Worm (Caenorhabditis elegans) whole organism, L4 larva: Measurements from ENCODE around the gene F13B6.2.

Experiments used
- D1046.2 ChIP-seq: fragments of 200-800 bp; sonication (Bioruptor generic); IDR thresholded peaks from 2 replicates; pipeline ENCODE4 v1.3.6; 2022; ENCODE audit warnings: missing genetic modification characterization, missing compliant biosample characterization
- F10B5.3 ChIP-seq: sonication (generic microtip); optimal IDR thresholded peaks from 2 replicates; lab custom pipeline; 2016; ENCODE audit warnings: mild to moderate bottlenecking, missing genetic modification characterization, missing compliant biosample characterization
- F26F4.8 ChIP-seq: fragments of 200-800 bp; sonication (Bioruptor generic); conservative IDR thresholded peaks from 2 replicates; pipeline ENCODE4 v1.3.6; 2022; ENCODE audit warnings: missing genetic modification characterization, missing compliant biosample characterization
- T20F7.1 ChIP-seq: fragments of 200-800 bp; sonication (Bioruptor generic); optimal IDR thresholded peaks from 2 replicates; lab custom pipeline; 2018; ENCODE audit warnings: mild to moderate bottlenecking, missing genetic modification characterization, missing compliant biosample characterization
- T26A8.4 ChIP-seq: fragments of 200-800 bp; sonication (Bioruptor generic); IDR thresholded peaks from 2 replicates; pipeline ENCODE4 v1.3.6; 2022; ENCODE audit warnings: missing genetic modification characterization, missing compliant biosample characterization
- Y105C5A.15 ChIP-seq: fragments of 200-800 bp; sonication (Bioruptor generic); IDR thresholded peaks from 2 replicates; pipeline ENCODE4 v1.3.6; 2022; ENCODE audit warnings: missing genetic modification characterization, missing compliant biosample characterization
- Y48G9A.11 ChIP-seq: fragments of 200-800 bp; sonication (Bioruptor generic); IDR thresholded peaks from 2 replicates; pipeline ENCODE4 v1.3.6; 2022; ENCODE audit warnings: missing genetic modification reagents, missing genetic modification characterization, missing compliant biosample characterization
- Y5F2A.4 ChIP-seq: fragments of 200-800 bp; sonication (Bioruptor generic); optimal IDR thresholded peaks from 2 replicates; lab custom pipeline; 2018; ENCODE audit warnings: mild to moderate bottlenecking, missing genetic modification characterization, missing compliant biosample characterization
- Y75B8A.6 ChIP-seq: fragments of 200-800 bp; sonication (Bioruptor generic); IDR thresholded peaks from 2 replicates; pipeline ENCODE4 v1.3.6; 2022; ENCODE audit warnings: missing genetic modification reagents, missing genetic modification characterization, missing compliant biosample characterization
- ZK337.2 ChIP-seq: fragments of 200-800 bp; sonication (Bioruptor generic); IDR thresholded peaks from 2 replicates; pipeline ENCODE4 v1.3.6; 2022; ENCODE audit warnings: missing genetic modification reagents, missing genetic modification characterization, missing compliant biosample characterization
- ama-1 ChIP-seq: fragments of 150-350 bp; optimal IDR thresholded peaks from 2 replicates; lab custom pipeline; 2014; ENCODE audit warnings: inconsistent platforms, mixed read lengths
- arid-1 ChIP-seq: fragments of 200-800 bp; sonication (Bioruptor generic); conservative IDR thresholded peaks from 2 replicates; pipeline ENCODE4 v1.3.6; 2022; ENCODE audit warnings: missing genetic modification reagents, missing genetic modification characterization, missing compliant biosample characterization
- attf-4 ChIP-seq: sonication (generic microtip); optimal IDR thresholded peaks from 3 replicates; lab custom pipeline; 2017; ENCODE audit warnings: missing biosample characterization, missing genetic modification characterization
- ceh-20 ChIP-seq: fragments of 200-800 bp; sonication (Bioruptor generic); IDR thresholded peaks from 2 replicates; pipeline ENCODE4 v1.3.6; 2022; ENCODE audit warnings: missing genetic modification reagents, missing genetic modification characterization, missing compliant biosample characterization
- ceh-28 ChIP-seq: fragments of 150-350 bp; optimal IDR thresholded peaks from 2 replicates; lab custom pipeline; 2014; ENCODE audit warnings: missing biosample characterization, missing genetic modification reagents, missing genetic modification characterization
- ceh-44 ChIP-seq: fragments of 200-800 bp; sonication (Bioruptor generic); IDR thresholded peaks from 2 replicates; pipeline ENCODE4 v1.3.6; 2022; ENCODE audit warnings: missing genetic modification reagents, missing genetic modification characterization, missing compliant biosample characterization
- ceh-82 ChIP-seq: sonication (generic microtip); optimal IDR thresholded peaks from 2 replicates; lab custom pipeline; 2017; ENCODE audit warnings: missing biosample characterization, missing genetic modification characterization
- ctbp-1 ChIP-seq: fragments of 200-800 bp; sonication (Bioruptor generic); IDR thresholded peaks from 2 replicates; pipeline ENCODE4 v1.3.6; 2022; ENCODE audit warnings: missing genetic modification reagents, missing genetic modification characterization, missing compliant biosample characterization
- daf-12 ChIP-seq: fragments of 150-350 bp; optimal IDR thresholded peaks from 2 replicates; lab custom pipeline; 2014; ENCODE audit warnings: missing biosample characterization, missing genetic modification reagents, missing genetic modification characterization
- daf-16 ChIP-seq, 3 experiments: sonication (generic microtip); optimal IDR thresholded peaks; 2 replicates each; lab custom pipeline; 2016 to 2017; ENCODE audit warnings: missing genetic modification characterization in 3 of 3, missing genetic modification reagents in 3 of 3, mild to moderate bottlenecking in 2 of 3, missing compliant biosample characterization in 2 of 3, missing biosample characterization in 1 of 3, moderate library complexity in 1 of 3
- daf-19 ChIP-seq: fragments of 200-800 bp; sonication (Bioruptor generic); conservative IDR thresholded peaks from 2 replicates; pipeline ENCODE4 v1.3.6; 2022; ENCODE audit warnings: missing genetic modification characterization, missing compliant biosample characterization
- dpl-1 ChIP-seq: fragments of 150-350 bp; optimal IDR thresholded peaks from 2 replicates; lab custom pipeline; 2014; ENCODE audit warnings: missing biosample characterization, missing genetic modification reagents, missing genetic modification characterization
- duxl-1 ChIP-seq: sonication (generic microtip); optimal IDR thresholded peaks from 2 replicates; lab custom pipeline; 2016; ENCODE audit warnings: mild to moderate bottlenecking, missing genetic modification characterization, moderate library complexity, missing compliant biosample characterization; ENCODE audit not compliant: poor library complexity
- dve-1 ChIP-seq: sonication (generic microtip); optimal IDR thresholded peaks from 2 replicates; lab custom pipeline; 2017; ENCODE audit warnings: antibody characterized with exemption, mild to moderate bottlenecking, missing genetic modification characterization, missing compliant biosample characterization; ENCODE audit not compliant: insufficient read depth
- egl-43 ChIP-seq: fragments of 200-800 bp; sonication (Bioruptor generic); IDR thresholded peaks from 2 replicates; pipeline ENCODE4 v1.3.6; 2022; ENCODE audit warnings: missing genetic modification reagents, missing genetic modification characterization, missing compliant biosample characterization
- hif-1 ChIP-seq, 2 experiments: sonication (generic microtip); optimal IDR thresholded peaks; 2 replicates each; lab custom pipeline; 2016 to 2017; ENCODE audit warnings: missing compliant biosample characterization in 2 of 2, missing genetic modification characterization in 2 of 2, missing genetic modification reagents in 2 of 2, missing genotype in 2 of 2, mild to moderate bottlenecking in 1 of 2
- hlh-11 ChIP-seq: fragments of 200-800 bp; sonication (Bioruptor generic); optimal IDR thresholded peaks from 2 replicates; lab custom pipeline; 2018; ENCODE audit warnings: mild to moderate bottlenecking, missing genetic modification characterization, missing compliant biosample characterization
- lin-1 ChIP-seq: fragments of 200-800 bp; sonication (Bioruptor generic); IDR thresholded peaks from 2 replicates; pipeline ENCODE4 v1.3.6; 2022; ENCODE audit warnings: missing genetic modification reagents, missing genetic modification characterization, missing compliant biosample characterization
- lin-15B ChIP-seq: fragments of 150-350 bp; sonication (generic microtip); optimal IDR thresholded peaks from 3 replicates; lab custom pipeline; 2014; ENCODE audit warnings: missing biosample characterization, missing genetic modification characterization
- madf-9 ChIP-seq: fragments of 200-800 bp; sonication (Bioruptor generic); conservative IDR thresholded peaks from 2 replicates; pipeline ENCODE4 v1.3.6; 2022; ENCODE audit warnings: missing genetic modification reagents, missing genetic modification characterization, missing compliant biosample characterization
- mes-2 ChIP-seq: sonication (generic microtip); optimal IDR thresholded peaks from 2 replicates; lab custom pipeline; 2016; ENCODE audit warnings: missing genotype, mild to moderate bottlenecking, missing genetic modification characterization, missing compliant biosample characterization; ENCODE audit not compliant: poor library complexity, severe bottlenecking
- mxl-3 ChIP-seq: fragments of 200-800 bp; sonication (Bioruptor generic); optimal IDR thresholded peaks from 2 replicates; lab custom pipeline; 2018; ENCODE audit warnings: mild to moderate bottlenecking, missing genetic modification characterization, missing compliant biosample characterization
- nhr-237 ChIP-seq: sonication (generic microtip); optimal IDR thresholded peaks from 2 replicates; lab custom pipeline; 2017; ENCODE audit warnings: missing biosample characterization, missing genetic modification characterization
- nhr-28 ChIP-seq: fragments of 150-350 bp; optimal IDR thresholded peaks from 2 replicates; lab custom pipeline; 2014; ENCODE audit warnings: missing biosample characterization, missing genetic modification characterization
- nhr-42 ChIP-seq: fragments of 200-800 bp; sonication (Bioruptor generic); IDR thresholded peaks from 2 replicates; pipeline ENCODE4 v1.3.6; 2022; ENCODE audit warnings: missing genetic modification characterization, missing compliant biosample characterization
- php-3 ChIP-seq: fragments of 200-800 bp; sonication (Bioruptor generic); IDR thresholded peaks from 2 replicates; pipeline ENCODE4 v1.3.6; 2022; ENCODE audit warnings: missing genetic modification reagents, missing genetic modification characterization, missing compliant biosample characterization
- saeg-2 ChIP-seq: fragments of 200-800 bp; sonication (Bioruptor generic); IDR thresholded peaks from 2 replicates; pipeline ENCODE4 v1.3.6; 2022; ENCODE audit warnings: missing genetic modification reagents, missing genetic modification characterization, missing compliant biosample characterization
- set-16 ChIP-seq: fragments of 200-800 bp; sonication (Bioruptor generic); IDR thresholded peaks from 2 replicates; pipeline ENCODE4 v1.3.6; 2022; ENCODE audit warnings: missing genetic modification reagents, missing genetic modification characterization, missing compliant biosample characterization
- skn-1 ChIP-seq: fragments of 150-350 bp; optimal IDR thresholded peaks from 2 replicates; lab custom pipeline; 2014; ENCODE audit warnings: missing biosample characterization, missing genetic modification characterization
- snpc-1.2 ChIP-seq: fragments of 200-800 bp; sonication (Bioruptor generic); IDR thresholded peaks from 2 replicates; pipeline ENCODE4 v1.3.6; 2022; ENCODE audit warnings: missing genetic modification reagents, missing genetic modification characterization, missing compliant biosample characterization
- snpc-4 ChIP-seq: fragments of 150-350 bp; optimal IDR thresholded peaks from 2 replicates; lab custom pipeline; 2014; ENCODE audit warnings: missing biosample characterization, missing genetic modification characterization
- spr-1 ChIP-seq: sonication (generic microtip); optimal IDR thresholded peaks from 2 replicates; lab custom pipeline; 2016; ENCODE audit warnings: mild to moderate bottlenecking, missing genetic modification characterization, missing compliant biosample characterization
- spr-3 ChIP-seq: fragments of 200-800 bp; sonication (Bioruptor generic); optimal IDR thresholded peaks from 2 replicates; lab custom pipeline; 2018; ENCODE audit warnings: mild to moderate bottlenecking, missing genetic modification characterization, missing compliant biosample characterization
- tag-97 ChIP-seq: fragments of 200-800 bp; sonication (Bioruptor generic); IDR thresholded peaks from 2 replicates; pipeline ENCODE4 v1.3.6; 2022; ENCODE audit warnings: missing genetic modification characterization, missing compliant biosample characterization
- tra-1 ChIP-seq: fragments of 200-800 bp; sonication (Bioruptor generic); IDR thresholded peaks from 2 replicates; pipeline ENCODE4 v1.3.6; 2022; ENCODE audit warnings: missing genetic modification reagents, missing genetic modification characterization, missing compliant biosample characterization
- unc-39 ChIP-seq: sonication (generic microtip); optimal IDR thresholded peaks from 2 replicates; lab custom pipeline; 2017; ENCODE audit warnings: missing biosample characterization, missing genetic modification characterization
- vab-7 ChIP-seq: fragments of 200-800 bp; sonication (Bioruptor generic); IDR thresholded peaks from 2 replicates; pipeline ENCODE4 v1.3.6; 2022; ENCODE audit warnings: missing genetic modification reagents, missing genetic modification characterization, missing compliant biosample characterization
- zfp-3 ChIP-seq: fragments of 200-800 bp; sonication (Bioruptor generic); conservative IDR thresholded peaks from 2 replicates; pipeline ENCODE4 v1.3.6; 2022; ENCODE audit warnings: missing genetic modification reagents, missing genetic modification characterization, missing compliant biosample characterization
- ztf-7 ChIP-seq: fragments of 150-350 bp; optimal IDR thresholded peaks from 2 replicates; lab custom pipeline; 2014; ENCODE audit warnings: missing biosample characterization, missing genetic modification characterization

The F13B6.2 gene

ce11 chrIV:7507841-7508509 is 47.9 kb upstream of the F13B6.2 start, which contains the start of the genes vdac-1 and R05G6.5 (continued):
- TF ChIP-seq egl-43 (no peak), zfp-3 (GFP tag; lab: Robert Waterston, UW) (peak; percentile 69), ceh-44 (no peak), saeg-2 (GFP tag; lab: Robert Waterston, UW) (0 out of 2 replicates have a peak, but pooled peaks have one; percentile 45), arid-1 (no peak), nhr-28 (tag; lab: Kevin White, UChicago) (peak; percentile 93), mes-2 (peak; percentile 82), Y105C5A.15 (GFP tag; lab: Robert Waterston, UW) (no peak), dpl-1 (GFP tag; lab: Kevin White, UChicago) (peak; percentile 89), vab-7 (peak; percentile 57), ama-1 (peak; percentile 24), spr-1 (tag; lab: Kevin White, UChicago) (peak; percentile 16), F26F4.8 (GFP tag; lab: Robert Waterston, UW) (no peak), tag-97 (GFP tag; lab: Robert Waterston, UW) (no peak), D1046.2 (no peak), dve-1 (peak; percentile 90), php-3 (GFP tag; lab: Robert Waterston, UW) (peak; percentile 74; the same call in 1 of the 2 replicates), snpc-1.2 (no peak), F10B5.3 (tag; lab: Kevin White, UChicago) (no peak), tra-1 (0 out of 2 replicates have a peak, but pooled peaks have one; percentile 49), unc-39 (no peak), ceh-82 (no peak), ceh-20 (peak; percentile 84), T26A8.4 (GFP tag; lab: Robert Waterston, UW) (peak; percentile 59), nhr-237 (tag; lab: Kevin White, UChicago) (no peak), set-16 (GFP tag; lab: Robert Waterston, UW) (no peak), attf-4 (tag; lab: Kevin White, UChicago) (no peak), spr-3 (no peak), Y48G9A.11 (GFP tag; lab: Robert Waterston, UW) (no peak), duxl-1 (tag; lab: Kevin White, UChicago) (peak; percentile 16), daf-16 (GFP tag; optimal IDR thresholded peaks at IDR 0.05; lab: Kevin White, UChicago) (peak in 1 of 2 experiments; percentile 2), daf-16 (tag; optimal IDR thresholded peaks at IDR 0.05; lab: Kevin White, UChicago) (peak; percentile 73), mxl-3 (GFP tag; lab: Kevin White, UChicago) (peak; percentile 99), ceh-28 (tag; lab: Kevin White, UChicago) (no peak), skn-1 (tag; lab: Kevin White, UChicago) (no peak), daf-12 (tag; lab: Kevin White, UChicago) (no peak), Y5F2A.4 (no peak), hif-1 (tag; optimal IDR thresholded peaks at IDR 0.05; lab: Kevin White, UChicago) (peak; percentile 3 to 63), ZK337.2 (GFP tag; lab: Robert Waterston, UW) (no peak), ztf-7 (tag; lab: Kevin White, UChicago) (peak; percentile 22), T20F7.1 (GFP tag; lab: Kevin White, UChicago) (peak; percentile 88), nhr-42 (GFP tag; lab: Robert Waterston, UW) (peak; percentile 71; the same call in 1 of the 2 replicates), ctbp-1 (peak; percentile 63; the same call in 1 of the 2 replicates), lin-15B (tag; lab: Kevin White, UChicago) (no peak), daf-19 (GFP tag; lab: Robert Waterston, UW) (no peak), madf-9 (GFP tag; lab: Robert Waterston, UW) (peak; percentile 65), snpc-4 (tag; lab: Kevin White, UChicago) (no peak), hlh-11 (tag; lab: Kevin White, UChicago) (peak; percentile 95), Y75B8A.6 (GFP tag; lab: Robert Waterston, UW) (0 out of 2 replicates have a peak, but pooled peaks have one; percentile 18), lin-1 (GFP tag; lab: Robert Waterston, UW) (peak; percentile 65; the same call in 1 of the 2 replicates)
